Fruit fly (Drosophila melanogaster) whole organism, embryonic: Measurements from ENCODE around the gene Roc1b.

Experiments used
- Adf1 ChIP-seq: fragments of 200-800 bp; sonication (Bioruptor generic); IDR thresholded peaks from 2 replicates; pipeline ENCODE4 v1.3.6; 2022; ENCODE audit warnings: missing biosample characterization, missing genetic modification characterization
- Atf-2 ChIP-seq: fragments of 200-800 bp; sonication (Bioruptor generic); optimal IDR thresholded peaks from 2 replicates; lab custom pipeline; 2016; ENCODE audit warnings: missing biosample characterization, missing genetic modification characterization
- CG14710 ChIP-seq: fragments of 200-800 bp; sonication (Bioruptor generic); optimal IDR thresholded peaks from 3 replicates; lab custom pipeline; 2019; ENCODE audit warnings: missing biosample characterization, mild to moderate bottlenecking, missing genetic modification characterization, moderate library complexity
- CG15479 ChIP-seq: fragments of 200-800 bp; sonication (Bioruptor generic); optimal IDR thresholded peaks from 3 replicates; lab custom pipeline; 2019; ENCODE audit warnings: missing biosample characterization, mild to moderate bottlenecking, missing genetic modification characterization, moderate library complexity
- CG15696 ChIP-seq: fragments of 200-800 bp; sonication (Bioruptor generic); optimal IDR thresholded peaks from 2 replicates; lab custom pipeline; 2019; ENCODE audit warnings: missing biosample characterization, mild to moderate bottlenecking, missing genetic modification characterization, moderate library complexity
- CG2678 ChIP-seq: fragments of 200-800 bp; sonication (Bioruptor generic); optimal IDR thresholded peaks from 3 replicates; lab custom pipeline; 2019; ENCODE audit warnings: missing biosample characterization, mild to moderate bottlenecking, missing genetic modification characterization, moderate library complexity
- CG31365 ChIP-seq: fragments of 200-800 bp; sonication (Bioruptor generic); optimal IDR thresholded peaks from 2 replicates; lab custom pipeline; 2018; ENCODE audit warnings: missing biosample characterization, mild to moderate bottlenecking, missing genetic modification characterization
- CG33557 ChIP-seq: fragments of 200-800 bp; sonication (Bioruptor generic); optimal IDR thresholded peaks from 2 replicates; lab custom pipeline; 2019; ENCODE audit warnings: missing biosample characterization, mild to moderate bottlenecking, missing genetic modification characterization, moderate library complexity
- CG4360 ChIP-seq: fragments of 200-800 bp; sonication (Bioruptor generic); IDR thresholded peaks from 2 replicates; pipeline ENCODE4 v1.3.6; 2022; ENCODE audit warnings: missing biosample characterization, missing genetic modification characterization
- CG4404 ChIP-seq: fragments of 200-800 bp; sonication (Bioruptor generic); IDR thresholded peaks from 2 replicates; pipeline ENCODE4 v1.3.6; 2022; ENCODE audit warnings: missing biosample characterization, missing genetic modification characterization
- CG5245 ChIP-seq: fragments of 200-800 bp; sonication (Bioruptor generic); optimal IDR thresholded peaks from 3 replicates; lab custom pipeline; 2016; ENCODE audit warnings: missing biosample characterization, missing genetic modification characterization
- CG7556 ChIP-seq: fragments of 200-800 bp; sonication (Bioruptor generic); optimal IDR thresholded peaks from 2 replicates; lab custom pipeline; 2017; ENCODE audit warnings: missing biosample characterization, mild to moderate bottlenecking, missing genetic modification characterization
- CG7786 ChIP-seq: fragments of 200-800 bp; sonication (Bioruptor generic); optimal IDR thresholded peaks from 2 replicates; lab custom pipeline; 2016; ENCODE audit warnings: missing biosample characterization, missing genetic modification characterization
- CG7928 ChIP-seq: fragments of 200-800 bp; sonication (Bioruptor generic); optimal IDR thresholded peaks from 2 replicates; lab custom pipeline; 2017; ENCODE audit warnings: missing biosample characterization, mild to moderate bottlenecking, missing genetic modification characterization
- CG9215 ChIP-seq: fragments of 200-800 bp; sonication (Bioruptor generic); IDR thresholded peaks from 2 replicates; pipeline ENCODE4 v1.3.6; 2022; ENCODE audit warnings: missing biosample characterization, missing genetic modification characterization
- CG9437 ChIP-seq: fragments of 200-800 bp; sonication (Bioruptor generic); optimal IDR thresholded peaks from 2 replicates; lab custom pipeline; 2018; ENCODE audit warnings: missing biosample characterization, mild to moderate bottlenecking, missing genetic modification characterization
- CG9797 ChIP-seq: fragments of 200-800 bp; sonication (Bioruptor generic); optimal IDR thresholded peaks from 3 replicates; lab custom pipeline; 2018; ENCODE audit warnings: missing biosample characterization, mild to moderate bottlenecking, missing genetic modification characterization
- CG9876 ChIP-seq: fragments of 200-800 bp; sonication (Bioruptor generic); optimal IDR thresholded peaks from 2 replicates; lab custom pipeline; 2016; ENCODE audit warnings: missing biosample characterization, missing genetic modification characterization
- D ChIP-seq, 2 experiments: fragments of 200-800 bp in 1 of 2; fragments of >200 bp in 1 of 2; sonication (Bioruptor generic) in 1 of 2; optimal IDR thresholded peaks; 2 replicates in 1 of 2; 3 replicates in 1 of 2; lab custom pipeline; 2017; ENCODE audit warnings: mild to moderate bottlenecking in 1 of 2, missing biosample characterization in 1 of 2, missing genetic modification characterization in 1 of 2, missing genetic modification reagents in 1 of 2
- Fer3 ChIP-seq: fragments of 200-800 bp; sonication (Bioruptor generic); optimal IDR thresholded peaks from 2 replicates; lab custom pipeline; 2018; ENCODE audit warnings: missing biosample characterization, mild to moderate bottlenecking, missing genetic modification characterization, moderate library complexity
- H2.0 ChIP-seq: fragments of 200-800 bp; sonication (Bioruptor generic); IDR thresholded peaks from 2 replicates; pipeline ENCODE4 v1.3.6; 2022; ENCODE audit warnings: missing biosample characterization, missing genetic modification characterization
- Med ChIP-seq: fragments of 200-800 bp; sonication (Bioruptor generic); peaks from one replicate; lab custom pipeline; 2016; ENCODE audit warnings: missing biosample characterization, missing genetic modification characterization, mild to moderate bottlenecking, inconsistent platforms, moderate library complexity
- NFAT ChIP-seq: fragments of 200-800 bp; sonication (Bioruptor generic); IDR thresholded peaks from 2 replicates; pipeline ENCODE4 v1.3.6; 2022; ENCODE audit warnings: missing biosample characterization, missing genetic modification characterization
- Rfx ChIP-seq: fragments of 200-800 bp; sonication (Bioruptor generic); IDR thresholded peaks from 2 replicates; pipeline ENCODE4 v1.3.6; 2022; ENCODE audit warnings: missing biosample characterization, missing genetic modification characterization
- Sox100B ChIP-seq: fragments of 200-800 bp; sonication (Bioruptor generic); optimal IDR thresholded peaks from 3 replicates; lab custom pipeline; 2018; ENCODE audit warnings: missing biosample characterization, mild to moderate bottlenecking, missing genetic modification characterization
- Spps ChIP-seq: fragments of 200-800 bp; sonication (Bioruptor generic); optimal IDR thresholded peaks from 2 replicates; lab custom pipeline; 2018; ENCODE audit warnings: missing biosample characterization, mild to moderate bottlenecking, missing genetic modification characterization
- Sry-δ ChIP-seq: fragments of 200-800 bp; sonication (Bioruptor generic); optimal IDR thresholded peaks from 2 replicates; lab custom pipeline; 2016; ENCODE audit warnings: missing biosample characterization, missing genetic modification characterization
- Tbp ChIP-seq: fragments of >200 bp; optimal IDR thresholded peaks from 2 replicates; lab custom pipeline; 2018; ENCODE audit warnings: missing biosample characterization, missing genetic modification characterization
- bigmax ChIP-seq: fragments of 200-800 bp; sonication (Bioruptor generic); optimal IDR thresholded peaks from 2 replicates; lab custom pipeline; 2018; ENCODE audit warnings: missing biosample characterization, mild to moderate bottlenecking, missing genetic modification characterization
- caup ChIP-seq: fragments of 200-800 bp; sonication (Bioruptor generic); optimal IDR thresholded peaks from 3 replicates; lab custom pipeline; 2017; ENCODE audit warnings: missing biosample characterization, mild to moderate bottlenecking, missing genetic modification characterization, moderate library complexity; ENCODE audit not compliant: severe bottlenecking
- ci ChIP-seq: fragments of 200-800 bp; sonication (Bioruptor generic); IDR thresholded peaks from 3 replicates; pipeline ENCODE4 v1.3.6; 2022; ENCODE audit warnings: missing biosample characterization, missing genetic modification characterization
- dan ChIP-seq: fragments of 200-800 bp; sonication (Bioruptor generic); IDR thresholded peaks from 2 replicates; pipeline ENCODE4 v1.3.6; 2022; ENCODE audit warnings: missing biosample characterization, missing genetic modification characterization
- dmrt99B ChIP-seq: fragments of 200-800 bp; sonication (Bioruptor generic); optimal IDR thresholded peaks from 2 replicates; lab custom pipeline; 2018; ENCODE audit warnings: missing biosample characterization, mild to moderate bottlenecking, missing genetic modification characterization, moderate library complexity
- fu2 ChIP-seq: fragments of 200-800 bp; sonication (Bioruptor generic); optimal IDR thresholded peaks from 2 replicates; lab custom pipeline; 2016; ENCODE audit warnings: missing biosample characterization, missing genetic modification characterization
- gt ChIP-seq: fragments of 200-800 bp; sonication (Bioruptor generic); IDR thresholded peaks from 2 replicates; pipeline ENCODE4 v1.3.6; 2022; ENCODE audit warnings: missing biosample characterization, missing genetic modification characterization
- jumu ChIP-seq: fragments of 200-800 bp; sonication (Bioruptor generic); optimal IDR thresholded peaks from 3 replicates; lab custom pipeline; 2016; ENCODE audit warnings: missing biosample characterization, missing genetic modification characterization
- kah ChIP-seq: fragments of 200-800 bp; sonication (Bioruptor generic); optimal IDR thresholded peaks from 2 replicates; lab custom pipeline; 2018; ENCODE audit warnings: missing biosample characterization, mild to moderate bottlenecking, missing genetic modification characterization
- kni ChIP-seq: fragments of 200-800 bp; sonication (Bioruptor generic); optimal IDR thresholded peaks from 3 replicates; lab custom pipeline; 2017; ENCODE audit warnings: mild to moderate bottlenecking, missing biosample characterization, missing genetic modification reagents, missing genetic modification characterization
- mam ChIP-seq: fragments of 200-800 bp; sonication (Bioruptor generic); optimal IDR thresholded peaks from 3 replicates; lab custom pipeline; 2016; ENCODE audit warnings: missing biosample characterization, missing genetic modification characterization
- odd ChIP-seq: fragments of 200-800 bp; sonication (Bioruptor generic); optimal IDR thresholded peaks from 2 replicates; lab custom pipeline; 2017; ENCODE audit warnings: missing biosample characterization, mild to moderate bottlenecking, missing genetic modification characterization
- peb ChIP-seq: fragments of 200-800 bp; sonication (Bioruptor generic); IDR thresholded peaks from 2 replicates; pipeline ENCODE4 v1.3.6; 2022; ENCODE audit warnings: missing biosample characterization, missing genetic modification characterization
- pfk ChIP-seq: fragments of 200-800 bp; sonication (Bioruptor generic); optimal IDR thresholded peaks from 2 replicates; lab custom pipeline; 2018; ENCODE audit warnings: missing biosample characterization, mild to moderate bottlenecking, missing genetic modification characterization, moderate library complexity
- pros ChIP-seq: fragments of 200-800 bp; sonication (Bioruptor generic); optimal IDR thresholded peaks from 3 replicates; lab custom pipeline; 2019; ENCODE audit warnings: missing biosample characterization, mild to moderate bottlenecking, missing genetic modification characterization, moderate library complexity
- pum ChIP-seq: fragments of 200-800 bp; sonication (Bioruptor generic); optimal IDR thresholded peaks from 2 replicates; lab custom pipeline; 2016; ENCODE audit warnings: missing biosample characterization, missing genetic modification characterization
- schlank ChIP-seq: fragments of 200-800 bp; sonication (Bioruptor generic); optimal IDR thresholded peaks from 2 replicates; lab custom pipeline; 2018; ENCODE audit warnings: missing biosample characterization, mild to moderate bottlenecking, missing genetic modification characterization
- sens ChIP-seq: fragments of 200-800 bp; sonication (Bioruptor generic); peaks from one replicate; lab custom pipeline; 2016; ENCODE audit warnings: missing biosample characterization, missing genetic modification characterization
- sr ChIP-seq: fragments of 200-800 bp; sonication (Bioruptor generic); IDR thresholded peaks from 3 replicates; pipeline ENCODE4 v1.3.6; 2022; ENCODE audit warnings: missing biosample characterization, missing genetic modification characterization
- tna ChIP-seq: fragments of 200-800 bp; sonication (Bioruptor generic); IDR thresholded peaks from 2 replicates; pipeline ENCODE4 v1.3.6; 2022; ENCODE audit warnings: missing biosample characterization, missing genetic modification characterization; ENCODE audit not compliant: partially characterized antibody
- twi ChIP-seq: fragments of 200-800 bp; optimal IDR thresholded peaks from 2 replicates; lab custom pipeline; 2019; ENCODE audit warnings: missing biosample characterization, mild to moderate bottlenecking, missing genetic modification characterization, moderate library complexity

Gene Roc1b

dm6 chr3L:319145-320009 lies 38.4 kb upstream of the Roc1b start, which contains the start of gene fwd (continued):
- TF ChIP-seq kah (no peak), Sox100B (GFP tag; lab: Kevin White, UChicago) (no peak), CG9876 (GFP tag; lab: Kevin White, UChicago) (no peak), peb (GFP tag; lab: Robert Waterston, UW) (no peak), CG15696 (tag; lab: Kevin White, UChicago) (no peak), CG33557 (GFP tag; lab: Kevin White, UChicago) (peak; percentile 54), CG7556 (peak; percentile 19), CG5245 (GFP tag; lab: Kevin White, UChicago) (no peak), pfk (peak; percentile 51), Spps (tag; lab: Kevin White, UChicago) (peak; percentile 3), Adf1 (GFP tag; lab: Robert Waterston, UW) (peak; percentile 88), gt (GFP tag; lab: Robert Waterston, UW) (no peak), CG4404 (GFP tag; lab: Robert Waterston, UW) (no peak), Med (GFP tag; lab: Kevin White, UChicago) (peak; percentile 84), dmrt99B (tag; lab: Kevin White, UChicago) (no peak), CG4360 (peak; percentile 76), Atf-2 (no peak), CG2678 (tag; lab: Kevin White, UChicago) (no peak), Tbp (GFP tag; lab: Kevin White, UChicago) (no peak), dan (GFP tag; lab: Robert Waterston, UW) (no peak), pum (no peak), CG7786 (GFP tag; lab: Kevin White, UChicago) (peak; percentile 1), schlank (tag; lab: Kevin White, UChicago) (peak; percentile 17), H2.0 (GFP tag; lab: Robert Waterston, UW) (no peak), caup (GFP tag; lab: Kevin White, UChicago) (peak; percentile 59), CG9215 (GFP tag; lab: Robert Waterston, UW) (no peak), Rfx (peak; percentile 34; the same call in 1 of the 2 replicates), kni (peak; percentile 34), pros (GFP tag; lab: Kevin White, UChicago) (peak; percentile 64), CG15479 (GFP tag; lab: Kevin White, UChicago) (peak; percentile 87), Fer3 (peak; percentile 8), bigmax (GFP tag; lab: Kevin White, UChicago) (peak; percentile 52), sens (GFP tag; lab: Kevin White, UChicago) (peak; percentile 87), mam (peak; percentile 14), CG9797 (GFP tag; lab: Kevin White, UChicago) (peak; percentile 98), CG7928 (GFP tag; lab: Kevin White, UChicago) (peak; percentile 11), NFAT (0 out of 2 replicates have a peak, but pooled peaks have one; percentile 13), tna (GFP tag; lab: Robert Waterston, UW) (no peak), CG14710 (tag; lab: Kevin White, UChicago) (peak; percentile 91), sr (GFP tag; lab: Robert Waterston, UW) (no peak), fu2 (no peak), ci (peak; percentile 72; the same call in 1 of the 3 replicates), twi (peak; percentile 47), Sry-δ (peak; percentile 53), D (optimal IDR thresholded peaks at IDR 0.05; lab: Kevin White, UChicago) (peak; percentile 96), D (GFP tag; optimal IDR thresholded peaks at IDR 0.05; lab: Kevin White, UChicago) (peak; percentile 62), jumu (GFP tag; lab: Kevin White, UChicago) (peak; percentile 53), CG31365 (tag; lab: Kevin White, UChicago) (peak; percentile 14), CG9437 (GFP tag; lab: Kevin White, UChicago) (no peak), odd (peak; percentile 48)
